Fruit fly (Drosophila melanogaster): ENCODE measurements around the gene Cand1.

DNA sequence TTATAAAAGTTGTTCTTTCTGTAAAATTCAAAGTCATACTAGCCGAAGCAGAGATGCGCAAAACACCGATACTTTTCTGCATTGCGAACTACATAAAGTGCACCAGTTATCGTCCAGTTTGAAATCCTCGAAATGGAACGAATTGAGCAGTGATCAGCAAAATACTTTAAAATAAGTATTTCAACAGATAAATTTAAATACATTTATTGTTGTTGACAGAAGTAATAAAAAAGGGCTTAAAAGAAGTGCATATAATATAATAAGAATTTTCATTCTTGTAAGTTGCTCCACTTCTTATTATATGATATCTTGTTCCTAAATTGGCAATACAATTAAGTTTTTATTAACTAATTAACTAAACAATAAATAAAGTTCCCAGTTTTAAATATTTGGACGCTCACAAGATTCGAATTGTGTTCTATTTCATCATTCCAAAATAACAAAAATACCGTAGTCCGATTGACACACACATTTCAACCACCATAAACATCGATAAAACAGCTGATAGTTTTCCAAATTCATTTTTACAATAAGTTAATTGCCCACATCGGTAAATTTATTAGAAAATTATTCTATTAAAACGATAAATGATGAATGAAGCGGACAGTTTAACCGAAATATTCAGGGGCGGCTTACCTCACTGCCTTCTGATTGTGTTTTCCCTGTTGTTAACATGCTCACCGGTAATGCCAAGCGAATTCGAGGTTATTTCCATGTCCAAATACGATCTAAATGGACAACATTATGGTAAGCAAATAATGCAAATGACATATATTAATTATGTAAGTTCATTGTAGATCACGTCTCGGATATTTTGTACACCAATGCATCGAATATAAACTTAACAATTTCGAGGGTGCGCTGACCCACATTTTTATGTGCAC is 47.9 kb downstream of the Cand1 start, which contains the start of the genes Usp14 and CG4972:
- TF ChIP-seq toe (GFP tag; optimal IDR thresholded peaks at IDR 0.05) (no peak), CG5204 (GFP tag; optimal IDR thresholded peaks at IDR 0.05) (no peak), CG33017 (tag; optimal IDR thresholded peaks at IDR 0.05) (no peak), Crg-1 (GFP tag; optimal IDR thresholded peaks at IDR 0.05) (no peak), CG7045 (GFP tag; optimal IDR thresholded peaks at IDR 0.05) (no peak)
